Worm (Caenorhabditis elegans): ENCODE data around the gene srw-83.

- TF ChIP-seq W03F9.2 (tag; optimal IDR thresholded peaks at IDR 0.05) (no peak), him-1 (tag; optimal IDR thresholded peaks at IDR 0.05) (no peak)
Observed at ce11 chrV:18438081-18438480, 11.7 kb downstream of the srw-83 start, which contains the start of gene ZK262.8.
